Fruit fly (Drosophila melanogaster) whole organism, embryonic: ENCODE results near the gene CG7320.

Source experiments
- Bdp1 ChIP-seq: fragments of 200-800 bp; sonication (Bioruptor generic); optimal IDR thresholded peaks from 3 replicates; lab custom pipeline; 2016; ENCODE audit warnings: missing biosample characterization, missing genetic modification characterization
- Blimp-1 ChIP-seq: fragments of 200-800 bp; sonication (Bioruptor generic); optimal IDR thresholded peaks from 3 replicates; lab custom pipeline; 2018; ENCODE audit warnings: missing biosample characterization, missing genetic modification characterization, mild to moderate bottlenecking, moderate library complexity, missing genetic modification reagents
- CG10366 ChIP-seq: fragments of 200-800 bp; sonication (Bioruptor generic); IDR thresholded peaks from 2 replicates; pipeline ENCODE4 v1.3.6; 2022; ENCODE audit warnings: missing biosample characterization, missing genetic modification characterization
- CG10959 ChIP-seq: fragments of 200-800 bp; sonication (Bioruptor generic); IDR thresholded peaks from 2 replicates; pipeline ENCODE4 v1.3.6; 2022; ENCODE audit warnings: missing biosample characterization, missing genetic modification characterization
- CG14667 ChIP-seq: fragments of 200-800 bp; sonication (Bioruptor generic); IDR thresholded peaks from 2 replicates; pipeline ENCODE4 v1.3.6; 2022; ENCODE audit warnings: missing biosample characterization, missing genetic modification characterization
- CG1529 ChIP-seq: fragments of 200-800 bp; sonication (Bioruptor generic); optimal IDR thresholded peaks from 3 replicates; lab custom pipeline; 2018; ENCODE audit warnings: missing biosample characterization, missing genetic modification characterization
- CG16815 ChIP-seq: fragments of 200-800 bp; sonication (Bioruptor generic); optimal IDR thresholded peaks from 3 replicates; lab custom pipeline; 2017; ENCODE audit warnings: missing biosample characterization, mild to moderate bottlenecking, missing genetic modification characterization
- CG17359 ChIP-seq: fragments of 200-800 bp; sonication (Bioruptor generic); optimal IDR thresholded peaks from 3 replicates; lab custom pipeline; 2018; ENCODE audit warnings: missing biosample characterization, mild to moderate bottlenecking, missing genetic modification characterization, moderate library complexity
- CG2129 ChIP-seq: fragments of 200-800 bp; sonication (Bioruptor generic); IDR thresholded peaks from 2 replicates; pipeline ENCODE4 v1.3.6; 2022; ENCODE audit warnings: missing biosample characterization, missing genetic modification characterization; ENCODE audit not compliant: partially characterized antibody
- CG30020 ChIP-seq: fragments of 200-800 bp; optimal IDR thresholded peaks from 2 replicates; lab custom pipeline; 2019; ENCODE audit warnings: missing biosample characterization, mild to moderate bottlenecking, missing genetic modification characterization, moderate library complexity
- CG32767 ChIP-seq: fragments of 200-800 bp; sonication (Bioruptor generic); IDR thresholded peaks from 2 replicates; pipeline ENCODE4 v1.3.6; 2022; ENCODE audit warnings: missing biosample characterization, missing genetic modification characterization
- CG6272 ChIP-seq: fragments of 200-800 bp; sonication (Bioruptor generic); IDR thresholded peaks from 2 replicates; pipeline ENCODE4 v1.3.6; 2022; ENCODE audit warnings: missing biosample characterization, missing genetic modification characterization
- CG6854 ChIP-seq: fragments of 200-800 bp; sonication (Bioruptor generic); optimal IDR thresholded peaks from 3 replicates; lab custom pipeline; 2017; ENCODE audit warnings: missing biosample characterization, mild to moderate bottlenecking, missing genetic modification characterization
- CG7357 ChIP-seq: fragments of 200-800 bp; sonication (Bioruptor generic); IDR thresholded peaks from 3 replicates; pipeline ENCODE4 v1.3.6; 2022; ENCODE audit warnings: missing biosample characterization, missing genetic modification characterization
- CG7556 ChIP-seq: fragments of 200-800 bp; sonication (Bioruptor generic); optimal IDR thresholded peaks from 2 replicates; lab custom pipeline; 2017; ENCODE audit warnings: missing biosample characterization, mild to moderate bottlenecking, missing genetic modification characterization
- CG7745 ChIP-seq: fragments of 200-800 bp; sonication (Bioruptor generic); optimal IDR thresholded peaks from 2 replicates; lab custom pipeline; 2018; ENCODE audit warnings: missing biosample characterization, mild to moderate bottlenecking, missing genetic modification characterization, moderate library complexity
- CrebB ChIP-seq: fragments of 200-800 bp; sonication (Bioruptor generic); optimal IDR thresholded peaks from 3 replicates; lab custom pipeline; 2018; ENCODE audit warnings: missing biosample characterization, mild to moderate bottlenecking, missing genetic modification characterization
- Dll ChIP-seq: fragments of 200-800 bp; sonication (Bioruptor generic); IDR thresholded peaks from 4 replicates; pipeline ENCODE4 v1.3.6; 2022; ENCODE audit warnings: missing biosample characterization, missing genetic modification characterization; ENCODE audit not compliant: partially characterized antibody
- Dref ChIP-seq: fragments of 200-800 bp; sonication (Bioruptor generic); IDR thresholded peaks from 2 replicates; pipeline ENCODE4 v1.3.6; 2022; ENCODE audit warnings: missing biosample characterization, missing genetic modification characterization
- Fer2 ChIP-seq: fragments of 200-800 bp; sonication (Bioruptor generic); optimal IDR thresholded peaks from 2 replicates; lab custom pipeline; 2018; ENCODE audit warnings: missing biosample characterization, mild to moderate bottlenecking, missing genetic modification characterization, moderate library complexity
- Hand ChIP-seq: fragments of 200-800 bp; sonication (Bioruptor generic); optimal IDR thresholded peaks from 2 replicates; lab custom pipeline; 2017; ENCODE audit warnings: mild to moderate bottlenecking, missing biosample characterization, missing genetic modification reagents, missing genetic modification characterization
- Hmx ChIP-seq: fragments of 200-800 bp; sonication (Bioruptor generic); optimal IDR thresholded peaks from 2 replicates; lab custom pipeline; 2016; ENCODE audit warnings: missing biosample characterization, missing genetic modification characterization
- Hr3 ChIP-seq: fragments of 200-800 bp; sonication (Bioruptor generic); optimal IDR thresholded peaks from 3 replicates; lab custom pipeline; 2016; ENCODE audit warnings: missing biosample characterization, missing genetic modification characterization
- Hr51 ChIP-seq, 2 experiments: fragments of 200-800 bp; sonication (Bioruptor generic); optimal IDR thresholded peaks; 2 replicates in 1 of 2; 3 replicates in 1 of 2; lab custom pipeline; 2016 to 2018; ENCODE audit warnings: missing biosample characterization in 2 of 2, missing genetic modification characterization in 2 of 2, mild to moderate bottlenecking in 1 of 2, moderate library complexity in 1 of 2
- Lim3 ChIP-seq: fragments of 200-800 bp; sonication (Bioruptor generic); IDR thresholded peaks from 2 replicates; pipeline ENCODE4 v1.3.6; 2022; ENCODE audit warnings: missing biosample characterization, missing genetic modification characterization
- Med ChIP-seq: fragments of 200-800 bp; sonication (Bioruptor generic); peaks from one replicate; lab custom pipeline; 2016; ENCODE audit warnings: missing biosample characterization, missing genetic modification characterization, mild to moderate bottlenecking, inconsistent platforms, moderate library complexity
- NC2β ChIP-seq: fragments of 200-800 bp; sonication (Bioruptor generic); optimal IDR thresholded peaks from 2 replicates; lab custom pipeline; 2016; ENCODE audit warnings: missing biosample characterization, missing genetic modification characterization
- NFAT ChIP-seq: fragments of 200-800 bp; sonication (Bioruptor generic); IDR thresholded peaks from 2 replicates; pipeline ENCODE4 v1.3.6; 2022; ENCODE audit warnings: missing biosample characterization, missing genetic modification characterization
- Ravus ChIP-seq: fragments of 200-800 bp; sonication (Bioruptor generic); IDR thresholded peaks from 2 replicates; pipeline ENCODE4 v1.3.6; 2022; ENCODE audit warnings: missing biosample characterization, missing genetic modification characterization
- TFAM ChIP-seq: fragments of 200-800 bp; sonication (Bioruptor generic); optimal IDR thresholded peaks from 2 replicates; lab custom pipeline; 2017; ENCODE audit warnings: missing biosample characterization, missing genetic modification characterization, inconsistent platforms
- Usf ChIP-seq: fragments of 200-800 bp; sonication (Bioruptor generic); optimal IDR thresholded peaks from 2 replicates; lab custom pipeline; 2017; ENCODE audit warnings: missing genotype, missing biosample characterization, missing genetic modification characterization
- YL-1 ChIP-seq: fragments of 200-800 bp; sonication (Bioruptor generic); optimal IDR thresholded peaks from 3 replicates; lab custom pipeline; 2017; ENCODE audit warnings: missing biosample characterization, mild to moderate bottlenecking, missing genetic modification characterization
- cad ChIP-seq: fragments of >200 bp; optimal IDR thresholded peaks from 2 replicates; lab custom pipeline; 2017; ENCODE audit warnings: missing biosample characterization, missing genetic modification characterization
- danr ChIP-seq: fragments of 200-800 bp; sonication (Bioruptor generic); IDR thresholded peaks from 2 replicates; pipeline ENCODE4 v1.3.6; 2022; ENCODE audit warnings: missing biosample characterization, missing genetic modification characterization
- dpn ChIP-seq, 2 experiments: fragments of 200-800 bp; sonication (Bioruptor generic); optimal IDR thresholded peaks; 3 replicates each; lab custom pipeline; 2016; ENCODE audit warnings: missing biosample characterization in 2 of 2, missing genetic modification characterization in 2 of 2
- gfzf ChIP-seq: fragments of 200-800 bp; sonication (Bioruptor generic); optimal IDR thresholded peaks from 2 replicates; lab custom pipeline; 2016; ENCODE audit warnings: missing biosample characterization, mild to moderate bottlenecking, missing genetic modification characterization, moderate library complexity
- grau ChIP-seq: fragments of 200-800 bp; optimal IDR thresholded peaks from 3 replicates; lab custom pipeline; 2019; ENCODE audit warnings: missing biosample characterization, mild to moderate bottlenecking, missing genetic modification characterization, moderate library complexity
- kay ChIP-seq: fragments of 200-800 bp; sonication (Bioruptor generic); optimal IDR thresholded peaks from 2 replicates; lab custom pipeline; 2016; ENCODE audit warnings: missing biosample characterization, missing genetic modification characterization
- peb ChIP-seq: fragments of 200-800 bp; sonication (Bioruptor generic); IDR thresholded peaks from 2 replicates; pipeline ENCODE4 v1.3.6; 2022; ENCODE audit warnings: missing biosample characterization, missing genetic modification characterization
- pfk ChIP-seq: fragments of 200-800 bp; sonication (Bioruptor generic); optimal IDR thresholded peaks from 2 replicates; lab custom pipeline; 2018; ENCODE audit warnings: missing biosample characterization, mild to moderate bottlenecking, missing genetic modification characterization, moderate library complexity
- pros ChIP-seq: fragments of 200-800 bp; sonication (Bioruptor generic); optimal IDR thresholded peaks from 3 replicates; lab custom pipeline; 2019; ENCODE audit warnings: missing biosample characterization, mild to moderate bottlenecking, missing genetic modification characterization, moderate library complexity
- pum ChIP-seq: fragments of 200-800 bp; sonication (Bioruptor generic); optimal IDR thresholded peaks from 2 replicates; lab custom pipeline; 2016; ENCODE audit warnings: missing biosample characterization, missing genetic modification characterization
- sens-2 ChIP-seq: fragments of 200-800 bp; sonication (Bioruptor generic); IDR thresholded peaks from 2 replicates; pipeline ENCODE4 v1.3.6; 2022; ENCODE audit warnings: missing biosample characterization, missing genetic modification characterization
- seq ChIP-seq: fragments of 200-800 bp; sonication (Bioruptor generic); IDR thresholded peaks from 2 replicates; pipeline ENCODE4 v1.3.6; 2022; ENCODE audit warnings: missing biosample characterization, missing genetic modification characterization
- sima ChIP-seq: fragments of 200-800 bp; sonication (Bioruptor generic); optimal IDR thresholded peaks from 2 replicates; lab custom pipeline; 2016; ENCODE audit warnings: missing biosample characterization, missing genetic modification characterization
- twi ChIP-seq: fragments of 200-800 bp; optimal IDR thresholded peaks from 2 replicates; lab custom pipeline; 2019; ENCODE audit warnings: missing biosample characterization, mild to moderate bottlenecking, missing genetic modification characterization, moderate library complexity
- unc-4 ChIP-seq: fragments of 200-800 bp; sonication (Bioruptor generic); IDR thresholded peaks from 2 replicates; pipeline ENCODE4 v1.3.6; 2022; ENCODE audit warnings: missing biosample characterization, missing genetic modification characterization; ENCODE audit not compliant: partially characterized antibody
- wek ChIP-seq: fragments of 200-800 bp; sonication (Bioruptor generic); optimal IDR thresholded peaks from 3 replicates; lab custom pipeline; 2018; ENCODE audit warnings: missing biosample characterization, mild to moderate bottlenecking, missing genetic modification characterization, moderate library complexity
- wor ChIP-seq: fragments of 200-800 bp; sonication (Bioruptor generic); IDR thresholded peaks from 2 replicates; pipeline ENCODE4 v1.3.6; 2022; ENCODE audit warnings: missing biosample characterization, missing genetic modification characterization

CG7320 gene

DNA sequence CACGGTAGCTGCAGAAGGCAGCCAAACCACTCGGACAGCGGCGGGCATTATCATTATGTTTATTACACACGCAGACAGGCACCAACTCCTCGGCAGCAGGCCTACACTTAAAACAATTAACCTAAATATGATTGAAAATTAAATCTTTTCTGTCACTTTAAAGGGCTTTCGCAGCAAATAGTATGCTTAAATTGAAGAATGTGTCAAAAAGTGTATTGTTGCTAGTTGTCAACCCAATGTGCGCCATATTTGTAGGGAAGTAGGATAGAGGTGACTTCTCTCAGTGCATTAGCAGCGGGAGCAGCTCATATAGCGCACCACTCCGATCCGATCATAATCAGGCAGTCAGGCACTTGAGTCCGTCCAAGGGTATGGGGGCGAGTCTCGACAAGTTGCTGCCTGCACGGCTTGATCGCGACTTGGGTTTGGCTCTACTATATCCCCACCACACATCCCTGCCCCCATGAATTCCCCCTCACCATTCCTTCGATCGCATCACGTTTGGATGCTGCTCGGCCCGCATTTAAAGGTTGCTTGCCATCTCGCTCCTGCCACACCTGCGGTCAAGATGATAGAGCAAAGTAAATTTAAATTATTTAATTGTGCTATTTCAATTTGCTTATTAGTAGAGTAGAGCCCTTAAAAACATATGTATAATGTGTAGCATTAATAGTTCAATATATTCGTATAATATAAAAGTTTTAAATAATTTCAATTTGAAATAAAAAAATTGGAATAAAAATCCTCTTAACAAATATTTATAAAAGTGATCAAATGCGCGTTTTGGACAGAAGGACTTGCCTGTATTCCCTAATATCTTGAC, 34.7 kb downstream of the CG7320 start (continued):
- TF ChIP-seq wek (GFP tag; lab: Kevin White, UChicago) (peak; percentile 71), Blimp-1 (GFP tag; lab: Kevin White, UChicago) (peak; percentile 85), Hr51 (GFP tag; optimal IDR thresholded peaks at IDR 0.05; lab: Kevin White, UChicago) (peak; percentile 84 to 88), CG7556 (GFP tag; lab: Kevin White, UChicago) (peak; percentile 85), CG6272 (GFP tag; lab: Robert Waterston, UW) (peak; percentile 74), Fer2 (tag; lab: Kevin White, UChicago) (peak; percentile 22), Hmx (GFP tag; lab: Kevin White, UChicago) (peak; percentile 8), Bdp1 (GFP tag; lab: Kevin White, UChicago) (peak; percentile 73), Usf (GFP tag; lab: Kevin White, UChicago) (peak; percentile 89), Dll (no peak), kay (GFP tag; lab: Kevin White, UChicago) (peak; percentile 47), CG10959 (GFP tag; lab: Robert Waterston, UW) (peak; percentile 95), CG16815 (GFP tag; lab: Kevin White, UChicago) (peak; percentile 95), Hand (GFP tag; lab: Kevin White, UChicago) (no peak), CG17359 (peak; percentile 85), CG2129 (no peak), pfk (GFP tag; lab: Kevin White, UChicago) (no peak), CrebB (tag; lab: Kevin White, UChicago) (peak; percentile 47), peb (GFP tag; lab: Robert Waterston, UW) (peak; percentile 88), CG10366 (GFP tag; lab: Robert Waterston, UW) (peak; percentile 86), grau (tag; lab: Kevin White, UChicago) (peak; percentile 87), danr (GFP tag; lab: Robert Waterston, UW) (peak; percentile 66), gfzf (GFP tag; lab: Kevin White, UChicago) (peak; percentile 4), wor (GFP tag; lab: Robert Waterston, UW) (peak; percentile 78), CG1529 (GFP tag; lab: Kevin White, UChicago) (peak; percentile 73), CG7745 (tag; lab: Kevin White, UChicago) (peak; percentile 86), seq (GFP tag; lab: Robert Waterston, UW) (peak; percentile 79), Dref (no peak), CG32767 (peak; percentile 73), twi (tag; lab: Kevin White, UChicago) (peak; percentile 74), dpn (GFP tag; optimal IDR thresholded peaks at IDR 0.05; lab: Kevin White, UChicago) (peak; percentile 90 to 91), sima (GFP tag; lab: Kevin White, UChicago) (peak; percentile 44), Lim3 (GFP tag; lab: Robert Waterston, UW) (0 out of 2 replicates have a peak, but pooled peaks have one; percentile 37), pum (GFP tag; lab: Kevin White, UChicago) (peak; percentile 92), CG6854 (GFP tag; lab: Kevin White, UChicago) (peak; percentile 51), unc-4 (no peak), sens-2 (GFP tag; lab: Robert Waterston, UW) (peak; percentile 93), TFAM (GFP tag; lab: Kevin White, UChicago) (peak; percentile 78), CG7357 (GFP tag; lab: Robert Waterston, UW) (peak; percentile 78), YL-1 (GFP tag; lab: Kevin White, UChicago) (peak; percentile 27), CG30020 (peak; percentile 66), CG14667 (GFP tag; lab: Robert Waterston, UW) (peak; percentile 71), NFAT (GFP tag; lab: Robert Waterston, UW) (no peak), Med (peak; percentile 96), NC2β (peak; percentile 91), Hr3 (GFP tag; lab: Kevin White, UChicago) (peak; percentile 79), pros (GFP tag; lab: Kevin White, UChicago) (no peak), cad (GFP tag; lab: Kevin White, UChicago) (no peak), Ravus (no peak; the same call in 1 of the 2 replicates)
